Fruit fly (Drosophila melanogaster): ENCODE data around the gene RabX6.
A peak's percentile ranks its signal among the peaks of the same experiment; 100 is the strongest.

Gene RabX6

DNA sequence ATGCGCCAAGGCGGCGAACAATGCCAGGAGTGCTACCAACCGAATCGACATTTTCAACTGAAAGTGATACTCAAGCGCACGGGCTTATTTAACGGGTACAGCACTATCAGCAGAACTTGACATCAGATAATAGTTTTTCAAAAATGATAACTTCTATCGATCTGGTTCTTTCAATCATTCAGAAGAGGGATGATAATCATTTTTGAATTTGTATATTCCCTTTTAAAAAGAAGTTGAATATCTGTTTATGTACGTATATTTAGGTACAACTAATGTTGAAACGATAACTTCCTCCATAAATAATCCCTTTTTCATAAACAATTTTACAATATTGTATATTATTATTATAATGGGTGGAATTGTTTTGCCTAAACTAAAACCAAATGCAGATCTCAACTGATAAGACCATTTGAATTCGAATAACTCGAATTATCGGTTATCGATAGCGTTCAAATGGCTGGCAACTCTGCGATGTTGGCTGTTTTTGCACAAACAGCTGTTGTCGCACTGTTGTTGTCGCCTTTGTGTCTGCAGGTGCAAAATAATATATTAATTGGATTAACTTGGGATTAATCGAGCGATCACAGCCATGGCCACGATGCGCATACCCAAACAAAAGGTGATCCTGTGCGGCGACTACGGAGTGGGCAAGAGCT, at the start of gene RabX6, which contains the start of gene CG32483:
Gene RabX6, plus strand, starts transcription at position 487 of the 656 bp plus-strand sequence.
Gene CG32483, minus strand, starts transcription at position 51 of the 656 bp plus-strand sequence.
- TF ChIP-seq CG9948 (tag; optimal IDR thresholded peaks at IDR 0.05) (no peak), Pif1A (GFP tag; optimal IDR thresholded peaks at IDR 0.05) (no peak), D1 (tag; optimal IDR thresholded peaks at IDR 0.05) (no peak), Pif1B (GFP tag; optimal IDR thresholded peaks at IDR 0.05) (no peak), CG8301 (tag; optimal IDR thresholded peaks at IDR 0.05) (no peak), CG12605 (GFP tag; IDR thresholded peaks at IDR 0.05) (no peak), CG4496 (GFP tag; IDR thresholded peaks at IDR 0.05) (no peak), rn (GFP tag; IDR thresholded peaks at IDR 0.05) (no peak), EcR (GFP tag; optimal IDR thresholded peaks at IDR 0.05) (no peak), CG8159 (tag; optimal IDR thresholded peaks at IDR 0.05) (no peak), gl (tag; optimal IDR thresholded peaks at IDR 0.05) (no peak), CG34367 (tag; optimal IDR thresholded peaks at IDR 0.05) (no peak), Ets98B (GFP tag; IDR thresholded peaks at IDR 0.05) (no peak)

DNA sequence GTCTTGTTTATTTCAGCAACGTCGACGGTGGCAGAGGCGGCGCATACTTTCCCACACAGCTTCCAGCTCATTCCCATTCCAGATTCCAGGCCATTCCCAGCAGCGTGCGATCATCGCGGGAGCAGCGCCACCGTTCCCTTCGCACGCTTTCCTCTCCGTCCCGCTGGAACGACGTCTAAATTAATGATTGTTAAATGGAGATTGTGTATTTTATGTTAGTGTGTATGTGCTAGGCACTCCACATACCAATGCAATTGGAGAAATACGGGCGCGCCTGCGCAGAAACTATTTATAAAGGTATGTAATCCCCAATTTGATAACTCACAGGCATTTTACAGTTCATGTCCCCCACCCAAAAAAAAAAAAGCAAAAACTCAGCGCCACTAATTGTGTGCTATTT, 48.9 kb upstream of the RabX6 start:
- TF ChIP-seq CG8301 (tag; optimal IDR thresholded peaks at IDR 0.05) (no peak), Ets98B (GFP tag; IDR thresholded peaks at IDR 0.05) (no peak), CG12605 (GFP tag; IDR thresholded peaks at IDR 0.05) (no peak), gl (tag; optimal IDR thresholded peaks at IDR 0.05) (no peak), Snoo (tag; optimal IDR thresholded peaks at IDR 0.05) (no peak), rn (GFP tag; IDR thresholded peaks at IDR 0.05) (no peak)

DNA sequence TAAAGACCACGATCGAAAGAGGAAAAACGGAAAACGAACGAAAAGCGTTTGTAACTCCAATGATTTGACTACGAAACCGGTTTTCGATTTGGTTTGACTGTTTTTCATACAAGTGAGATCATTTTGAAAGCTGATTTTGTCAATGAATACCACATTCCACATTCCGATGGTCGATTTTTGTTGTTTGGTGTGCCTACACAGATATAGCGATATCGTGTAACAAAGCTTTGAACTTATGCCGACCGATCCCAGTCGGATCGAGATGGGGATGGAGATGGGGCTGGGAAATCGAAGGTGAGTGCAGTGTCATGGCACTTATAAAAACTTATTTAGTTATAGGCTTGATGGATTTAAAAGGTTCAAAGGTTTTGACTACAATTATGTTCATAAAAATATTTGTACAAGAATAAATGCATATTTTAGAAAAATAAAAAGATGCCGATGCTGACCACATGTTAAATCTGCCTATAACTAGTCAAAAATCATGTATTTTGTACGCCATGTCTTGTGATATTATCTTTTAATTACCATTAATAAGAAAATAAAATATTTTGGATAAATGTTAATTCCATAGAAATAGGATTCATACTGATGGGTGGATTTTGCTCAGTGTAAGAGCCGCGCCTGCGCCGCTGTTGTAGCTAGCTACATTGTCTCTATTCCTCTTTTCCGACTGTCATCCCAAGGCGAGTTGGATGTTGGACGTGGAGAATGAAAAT, 48.0 kb upstream of the RabX6 start:
- TF ChIP-seq CG8301 (tag; optimal IDR thresholded peaks at IDR 0.05) (peak; percentile 51), Pif1B (GFP tag; optimal IDR thresholded peaks at IDR 0.05) (peak; percentile 16), gl (tag; optimal IDR thresholded peaks at IDR 0.05) (no peak), CG14655 (GFP tag; optimal IDR thresholded peaks at IDR 0.05) (peak; percentile 58), rn (GFP tag; IDR thresholded peaks at IDR 0.05) (no peak), EcR (GFP tag; optimal IDR thresholded peaks at IDR 0.05) (no peak), CG8159 (tag; optimal IDR thresholded peaks at IDR 0.05) (peak; percentile 65), CG15710 (tag; optimal IDR thresholded peaks at IDR 0.05) (peak; percentile 39), CG34367 (tag; optimal IDR thresholded peaks at IDR 0.05) (peak; percentile 23), CG13204 (GFP tag; optimal IDR thresholded peaks at IDR 0.05) (no peak), CG9948 (tag; optimal IDR thresholded peaks at IDR 0.05) (peak; percentile 52), CG17806 (tag; optimal IDR thresholded peaks at IDR 0.05) (peak; percentile 63), fd96Ca (GFP tag; IDR thresholded peaks at IDR 0.05) (no peak), Pif1A (GFP tag; optimal IDR thresholded peaks at IDR 0.05) (peak; percentile 0), D1 (tag; optimal IDR thresholded peaks at IDR 0.05) (no peak), CG10348 (GFP tag; IDR thresholded peaks at IDR 0.05) (no peak)

dm6 chr3L:642865-643738, 47.2 kb upstream of the RabX6 start:
- TF ChIP-seq Snoo (tag; optimal IDR thresholded peaks at IDR 0.05) (no peak), CG34367 (tag; optimal IDR thresholded peaks at IDR 0.05) (no peak), EcR (GFP tag; optimal IDR thresholded peaks at IDR 0.05) (peak; percentile 67), CG12605 (GFP tag; IDR thresholded peaks at IDR 0.05) (no peak)

DNA sequence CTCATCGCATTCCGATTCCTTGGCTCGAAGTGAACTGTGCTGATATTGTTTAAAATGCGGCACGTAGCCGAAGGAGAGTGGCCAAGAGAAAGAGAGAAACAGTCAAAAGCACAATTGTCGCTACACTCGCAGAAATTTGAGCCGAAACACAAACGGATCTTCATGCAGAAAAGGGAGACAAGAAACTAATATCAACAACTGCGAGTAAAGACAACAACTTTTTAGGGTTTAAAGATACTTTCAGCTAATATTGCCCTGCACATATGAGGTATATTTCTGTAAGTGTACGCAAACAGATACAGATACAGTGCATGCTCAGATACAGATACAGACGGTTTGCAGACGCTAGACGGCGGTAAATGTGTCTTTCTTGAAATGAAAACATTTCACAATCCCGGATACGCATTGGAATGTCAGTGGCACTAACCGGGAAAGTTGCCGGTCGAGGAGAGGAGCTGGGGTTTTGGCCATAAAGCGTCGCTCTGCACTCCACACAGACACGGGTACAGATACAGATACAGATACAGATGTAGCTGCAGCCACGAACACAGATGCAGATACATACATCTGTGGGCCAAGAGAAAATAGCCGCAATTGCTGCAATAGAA, 46.1 kb upstream of the RabX6 start:
- TF ChIP-seq Pif1B (GFP tag; optimal IDR thresholded peaks at IDR 0.05) (peak; percentile 91), Ets98B (GFP tag; IDR thresholded peaks at IDR 0.05) (peak; percentile 96), CG9948 (tag; optimal IDR thresholded peaks at IDR 0.05) (peak; percentile 87), CG4496 (GFP tag; IDR thresholded peaks at IDR 0.05) (peak; percentile 96), CG34367 (tag; optimal IDR thresholded peaks at IDR 0.05) (peak; percentile 84), fd96Ca (GFP tag; IDR thresholded peaks at IDR 0.05) (peak; percentile 96), gl (tag; optimal IDR thresholded peaks at IDR 0.05) (peak; percentile 50), CG32121 (GFP tag; IDR thresholded peaks at IDR 0.05) (peak; percentile 90), CG8159 (tag; optimal IDR thresholded peaks at IDR 0.05) (peak; percentile 82), Pif1A (GFP tag; optimal IDR thresholded peaks at IDR 0.05) (peak; percentile 92), CG15710 (tag; optimal IDR thresholded peaks at IDR 0.05) (peak; percentile 81), D1 (tag; optimal IDR thresholded peaks at IDR 0.05) (peak; percentile 18), CG14655 (GFP tag; optimal IDR thresholded peaks at IDR 0.05) (peak; percentile 94), CG8301 (tag; optimal IDR thresholded peaks at IDR 0.05) (peak; percentile 94), CG12605 (GFP tag; IDR thresholded peaks at IDR 0.05) (peak; percentile 78), Snoo (tag; optimal IDR thresholded peaks at IDR 0.05) (peak; percentile 86), EcR (GFP tag; optimal IDR thresholded peaks at IDR 0.05) (peak; percentile 10), CG13204 (GFP tag; optimal IDR thresholded peaks at IDR 0.05) (peak; percentile 53), rn (GFP tag; IDR thresholded peaks at IDR 0.05) (peak; percentile 86), CG10348 (GFP tag; IDR thresholded peaks at IDR 0.05) (peak; percentile 51; the same call in 1 of the 2 replicates), CG17806 (tag; optimal IDR thresholded peaks at IDR 0.05) (peak; percentile 88)
